Worm (Caenorhabditis elegans): ENCODE measurements around the gene C16C8.12.
"Not testable (repeated sequence)": the region's sequence is repeated elsewhere in the genome, so short reads cannot be mapped to it uniquely, and the experiment has no call there.

C16C8.12 gene

ce11 chrII:3464580-3464979 is 12.1 kb downstream of the C16C8.12 start, which contains the start of gene C16C8.10:
TSS of gene C16C8.10 (minus strand) at chrII:3464680.
- TF ChIP-seq lin-15B, swsn-7, unc-30 (tag; optimal IDR thresholded peaks at IDR 0.05): not testable (repeated sequence)

DNA sequence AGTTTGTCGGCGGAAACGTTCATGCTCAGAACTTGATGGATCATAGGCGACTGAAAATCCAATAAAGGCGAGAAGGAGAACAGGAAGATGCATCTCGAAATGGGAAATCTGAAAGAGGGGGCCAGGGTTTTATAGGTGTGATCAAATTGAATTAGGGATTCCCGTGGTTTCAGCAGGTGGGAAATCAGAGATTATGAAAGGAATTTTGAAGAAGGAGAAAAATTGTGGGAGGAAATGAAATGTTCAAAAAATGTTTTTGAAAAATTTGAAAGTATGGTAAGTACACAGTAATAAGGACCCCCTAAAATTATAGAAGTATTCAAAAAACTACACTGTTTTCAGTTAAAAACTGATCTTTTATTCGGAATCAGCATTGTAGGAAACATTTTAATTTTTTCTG is 18.0 kb downstream of the C16C8.12 start, which contains the start of gene Y49F6B.20:
TSS of gene Y49F6B.20 (minus strand) at position 101 of the 400 bp plus-strand sequence.
- TF ChIP-seq nhr-77 (tag; optimal IDR thresholded peaks at IDR 0.05) (no peak), Y116A8C.19 (tag; optimal IDR thresholded peaks at IDR 0.05; ENCODE audit: borderline replicate concordance) (no peak), blmp-1 (tag; optimal IDR thresholded peaks at IDR 0.05) (no peak), dpl-1 (GFP tag; optimal IDR thresholded peaks at IDR 0.05) (no peak), nhr-12 (tag; optimal IDR thresholded peaks at IDR 0.05) (no peak), egl-27 (tag; optimal IDR thresholded peaks at IDR 0.05) (no peak), nhr-85 (tag) (no peak), hlh-4 (tag; optimal IDR thresholded peaks at IDR 0.05) (no peak), egl-13 (tag; optimal IDR thresholded peaks at IDR 0.05) (no peak), ets-5 (GFP tag; IDR thresholded peaks at IDR 0.05) (no peak), ceh-82 (tag; optimal IDR thresholded peaks at IDR 0.05) (no peak), zip-4 (GFP tag; optimal IDR thresholded peaks at IDR 0.05) (no peak), ceh-88 (GFP tag; IDR thresholded peaks at IDR 0.05) (no peak), nhr-90 (tag; optimal IDR thresholded peaks at IDR 0.05; ENCODE audit: poor library complexity) (no peak), unc-98 (GFP tag; IDR thresholded peaks at IDR 0.05) (no peak), mab-9 (GFP tag; IDR thresholded peaks at IDR 0.05) (no peak), pqm-1 (tag; optimal IDR thresholded peaks at IDR 0.05) (no peak)

DNA sequence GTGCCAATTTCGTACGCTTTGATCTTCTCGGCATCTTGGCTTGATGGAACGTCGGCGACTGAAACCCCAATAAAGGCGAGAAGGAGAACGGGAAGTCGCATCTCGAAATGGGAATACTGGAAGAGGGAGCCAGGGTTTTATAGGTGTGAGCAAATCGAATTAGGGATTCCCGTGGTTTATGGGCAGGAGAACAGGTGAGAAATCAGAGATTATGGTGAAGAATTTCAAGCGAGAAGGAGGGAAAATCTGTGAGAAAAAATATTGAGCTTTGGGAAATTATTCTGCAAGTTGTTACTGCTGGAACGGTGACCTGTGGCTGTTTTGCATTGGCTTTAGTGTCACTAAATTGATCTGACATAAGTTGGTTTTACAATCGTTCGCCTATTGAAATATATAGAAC is 19.1 kb downstream of the C16C8.12 start, which contains the start of gene Y49F6B.13:
TSS of gene Y49F6B.13 (minus strand) at position 101 of the 400 bp plus-strand sequence.
- TF ChIP-seq efl-1 (optimal IDR thresholded peaks at IDR 0.05) (no peak), efl-1 (GFP tag; optimal IDR thresholded peaks at IDR 0.05 in 1 of 2) (peak in 1 of 2 experiments; percentile 47), lin-13 (GFP tag; optimal IDR thresholded peaks at IDR 0.05) (no peak)

- TF ChIP-seq egl-27 (tag; optimal IDR thresholded peaks at IDR 0.05) = no peak
- no peak for TF ChIP-seq unc-98 (GFP tag; IDR thresholded peaks at IDR 0.05)
- no peak for TF ChIP-seq hpl-2 (GFP tag; optimal IDR thresholded peaks at IDR 0.05)
- TF ChIP-seq nhr-76 (tag; optimal IDR thresholded peaks at IDR 0.05) = no peak
- no peak for TF ChIP-seq xbp-1 (tag; optimal IDR thresholded peaks at IDR 0.05)
- TF ChIP-seq unc-62 (GFP tag; optimal IDR thresholded peaks at IDR 0.05) = no peak
- no peak for TF ChIP-seq tbx-2 (tag; optimal IDR thresholded peaks at IDR 0.05)
- no peak for TF ChIP-seq lsy-2 (tag; optimal IDR thresholded peaks at IDR 0.05)
- TF ChIP-seq lin-15B (tag; optimal IDR thresholded peaks at IDR 0.05) = no peak
- TF ChIP-seq jun-1 (tag; optimal IDR thresholded peaks at IDR 0.05) = no peak
- TF ChIP-seq nhr-11 (tag; optimal IDR thresholded peaks at IDR 0.05) = no peak
- TF ChIP-seq ceh-90 (tag; optimal IDR thresholded peaks at IDR 0.05) = no peak
These were observed 19.8 kb downstream of the C16C8.12 start, which contains the start of gene Y49F6B.12 for ce11 chrII:3472316-3472715. TSS of gene Y49F6B.12 (minus strand) at chrII:3472416.

DNA sequence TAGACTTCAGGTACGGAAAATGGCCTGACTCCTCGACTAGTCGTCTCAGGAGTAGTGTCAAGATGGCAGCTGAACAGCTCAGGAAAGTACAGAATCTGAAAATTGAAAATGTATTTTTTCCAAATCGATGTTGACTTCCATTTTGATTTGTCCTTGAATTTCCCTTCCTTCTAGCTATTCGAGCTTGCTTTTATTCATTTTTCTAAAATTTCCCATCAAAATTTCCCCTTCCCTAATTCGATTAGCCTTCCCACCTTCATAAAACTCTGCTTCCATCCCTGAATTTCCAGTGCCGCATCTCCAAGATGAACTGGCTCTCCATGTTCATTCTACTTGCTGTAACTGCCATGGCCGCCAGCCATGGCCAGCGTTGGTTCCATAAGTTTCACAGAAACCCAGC is 20.3 kb downstream of the C16C8.12 start, which contains the start of gene Y49F6B.6:
TSS of gene Y49F6B.6 (plus strand) at position 301 of the 400 bp plus-strand sequence.
- no peak for TF ChIP-seq unc-30 (tag; optimal IDR thresholded peaks at IDR 0.05)
- no peak for TF ChIP-seq grh-1 (GFP tag; IDR thresholded peaks at IDR 0.05)
- TF ChIP-seq C04F5.9 (tag; optimal IDR thresholded peaks at IDR 0.05) = no peak
- TF ChIP-seq nhr-28 (tag; optimal IDR thresholded peaks at IDR 0.05) = no peak
- no peak for TF ChIP-seq hlh-4 (tag; optimal IDR thresholded peaks at IDR 0.05)
- TF ChIP-seq unc-130 (tag; optimal IDR thresholded peaks at IDR 0.05) = no peak
- TF ChIP-seq vab-15 (tag; optimal IDR thresholded peaks at IDR 0.05) = no peak
- no peak for TF ChIP-seq lin-14 (GFP tag; optimal IDR thresholded peaks at IDR 0.05)
- TF ChIP-seq ceh-82 (tag; optimal IDR thresholded peaks at IDR 0.05) = no peak
- TF ChIP-seq ama-1 (optimal IDR thresholded peaks at IDR 0.05) = no peak
- no peak for TF ChIP-seq pax-3 (tag; optimal IDR thresholded peaks at IDR 0.05)
- TF ChIP-seq unc-62 (GFP tag; optimal IDR thresholded peaks at IDR 0.05) = no peak
- TF ChIP-seq efl-3 (GFP tag; optimal IDR thresholded peaks at IDR 0.05) = no peak
- TF ChIP-seq nhr-85 (tag) = no peak
- TF ChIP-seq elt-3 (tag; optimal IDR thresholded peaks at IDR 0.05) = no peak
- no peak for TF ChIP-seq snpc-4 (tag; optimal IDR thresholded peaks at IDR 0.05)
- no peak for TF ChIP-seq mep-1 (tag; optimal IDR thresholded peaks at IDR 0.05)
- TF ChIP-seq tbx-2 (tag; optimal IDR thresholded peaks at IDR 0.05) = no peak
- no peak for TF ChIP-seq sox-4 (tag; optimal IDR thresholded peaks at IDR 0.05)
